Fruit fly (Drosophila melanogaster): ENCODE measurements around the gene Mettl4.

DNA sequence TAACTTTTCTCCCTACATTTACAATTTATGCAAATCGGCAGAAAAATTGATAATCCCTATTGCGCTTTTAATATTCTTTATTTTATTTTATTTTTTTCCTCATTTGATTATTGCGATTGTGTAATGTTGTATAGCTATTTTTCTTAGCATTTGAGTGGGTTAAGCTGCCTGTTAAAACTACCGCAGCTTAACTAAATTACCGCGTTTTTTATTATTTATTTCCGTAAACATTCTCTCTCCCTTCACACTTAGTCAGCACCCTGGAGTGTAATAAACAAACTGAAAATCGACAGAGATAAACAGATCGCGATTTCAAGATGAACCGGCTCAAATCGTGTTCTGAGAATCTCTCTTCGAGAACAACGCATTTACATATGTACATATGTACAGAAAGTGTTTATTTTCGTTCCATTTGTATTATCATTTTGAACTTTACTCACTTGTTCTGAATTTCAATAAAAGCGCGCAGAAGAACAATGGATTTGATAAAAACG is 4.1 kb upstream of the Mettl4 start:
- no peak for TF ChIP-seq psq (optimal IDR thresholded peaks at IDR 0.05)
- TF ChIP-seq h (optimal IDR thresholded peaks at IDR 0.05), result no peak
- TF ChIP-seq Myc (optimal IDR thresholded peaks at IDR 0.05), result no peak
- no peak for TF ChIP-seq ttk (optimal IDR thresholded peaks at IDR 0.05)
- TF ChIP-seq Sin3A (optimal IDR thresholded peaks at IDR 0.05), result no peak
- no peak for TF ChIP-seq insv (optimal IDR thresholded peaks at IDR 0.05)
